Worm (Caenorhabditis elegans): Measurements from ENCODE around the gene molo-1.

Gene molo-1

ce11 chrIII:5622232-5623009 is 48.6 kb downstream of the molo-1 start:
- TF ChIP-seq him-1 (tag; optimal IDR thresholded peaks at IDR 0.05) (no peak), W03F9.2 (tag; optimal IDR thresholded peaks at IDR 0.05) (no peak), dao-5 (tag; optimal IDR thresholded peaks at IDR 0.05) (no peak)

- no peak for TF ChIP-seq dao-5 (tag; optimal IDR thresholded peaks at IDR 0.05)
- TF ChIP-seq W03F9.2 (tag; optimal IDR thresholded peaks at IDR 0.05): no peak
- no peak for TF ChIP-seq him-1 (tag; optimal IDR thresholded peaks at IDR 0.05)
These were observed 49.6 kb downstream of the molo-1 start for ce11 chrIII:5623418-5623817.

DNA sequence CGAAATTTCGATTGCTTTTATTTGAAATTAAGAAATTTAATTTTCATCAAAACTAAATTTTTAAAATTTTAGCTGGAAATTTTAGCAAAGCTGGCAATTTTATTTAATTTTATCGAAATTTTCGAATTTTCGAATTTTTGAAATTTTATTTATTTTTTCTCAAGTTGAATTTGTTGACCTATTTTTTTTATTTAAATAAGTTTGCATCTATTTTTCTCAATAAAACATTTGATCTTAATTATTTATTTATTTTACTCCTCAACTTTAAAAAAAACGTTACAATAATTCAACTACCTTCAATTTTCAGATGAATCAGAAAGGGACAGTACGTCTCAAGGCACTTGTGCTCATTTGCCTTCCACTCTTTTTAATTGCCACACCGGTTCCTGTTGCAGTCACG is 51.0 kb downstream of the molo-1 start, which contains the start of gene daf-4:
TSS of gene daf-4 (plus strand) at position 301 of the 400 bp plus-strand sequence.
- TF ChIP-seq dao-5 (tag; optimal IDR thresholded peaks at IDR 0.05): no peak
- TF ChIP-seq him-1 (tag; optimal IDR thresholded peaks at IDR 0.05): no peak
- TF ChIP-seq W03F9.2 (tag; optimal IDR thresholded peaks at IDR 0.05): no peak

Data from whole organism, L4/young adult.